Fruit fly (Drosophila melanogaster) whole organism: ENCODE measurements around the gene AstA-R1.

Experiments
- EcR ChIP-seq, 2 experiments: fragments of >200 bp; optimal IDR thresholded peaks; 2 replicates each; lab custom pipeline; 2017; ENCODE audit warnings: missing biosample characterization in 2 of 2, missing genetic modification characterization in 2 of 2, missing genetic modification reagents in 2 of 2
- pan ChIP-seq: fragments of >200 bp; optimal IDR thresholded peaks from 2 replicates; lab custom pipeline; 2017
- psq ChIP-seq: fragments of >200 bp; optimal IDR thresholded peaks from 2 replicates; lab custom pipeline; 2017

dm6 chrX:3667199-3667671 lies 92.9 kb downstream of the AstA-R1 start, which contains the start of gene Ilp7:
- TF ChIP-seq psq (lab: Kevin White, UChicago) (no peak), pan (lab: Kevin White, UChicago) (no peak), EcR (GFP tag; optimal IDR thresholded peaks at IDR 0.05; lab: Kevin White, UChicago) (no peak)
